Worm (Caenorhabditis elegans) whole organism, L3 larva: Measurements from ENCODE around the gene K03H6.4.

Source experiments
- ceh-16 ChIP-seq: sonication (generic microtip); optimal IDR thresholded peaks from 2 replicates; lab custom pipeline; 2017; ENCODE audit warnings: missing biosample characterization, missing genetic modification characterization
- ceh-82 ChIP-seq: fragments of 150-350 bp; optimal IDR thresholded peaks from 2 replicates; lab custom pipeline; 2014; ENCODE audit warnings: missing biosample characterization, missing genetic modification characterization
- egl-5 ChIP-seq: fragments of 150-350 bp; optimal IDR thresholded peaks from 2 replicates; lab custom pipeline; 2017; ENCODE audit warnings: missing biosample characterization, missing genetic modification reagents, missing genetic modification characterization, inconsistent platforms
- elt-1 ChIP-seq: fragments of 150-350 bp; optimal IDR thresholded peaks from 2 replicates; lab custom pipeline; 2014; ENCODE audit warnings: missing biosample characterization, missing genetic modification characterization
- fos-1 ChIP-seq: fragments of 150-350 bp; optimal IDR thresholded peaks from 2 replicates; lab custom pipeline; 2014; ENCODE audit warnings: missing biosample characterization, missing genetic modification characterization
- lsy-12 ChIP-seq: sonication (generic microtip); optimal IDR thresholded peaks from 2 replicates; lab custom pipeline; 2016; ENCODE audit warnings: mild to moderate bottlenecking, missing genetic modification characterization, missing compliant biosample characterization
- mml-1 ChIP-seq: fragments of 150-350 bp; sonication (generic microtip); optimal IDR thresholded peaks from 3 replicates; lab custom pipeline; 2014; ENCODE audit warnings: missing biosample characterization, missing genetic modification characterization
- nfya-1 ChIP-seq: sonication (generic microtip); optimal IDR thresholded peaks from 2 replicates; lab custom pipeline; 2017; ENCODE audit warnings: missing genetic modification characterization, mild to moderate bottlenecking, missing compliant biosample characterization, antibody characterized with exemption, moderate library complexity; ENCODE audit not compliant: insufficient read depth
- nhr-43 ChIP-seq: sonication (generic microtip); optimal IDR thresholded peaks from 2 replicates; lab custom pipeline; 2016; ENCODE audit warnings: mild to moderate bottlenecking, missing genetic modification characterization, missing compliant biosample characterization; ENCODE audit not compliant: poor library complexity, severe bottlenecking
- nhr-77 ChIP-seq: fragments of 150-350 bp; optimal IDR thresholded peaks from 2 replicates; lab custom pipeline; 2014; ENCODE audit warnings: missing biosample characterization, missing genetic modification characterization
- pqm-1 ChIP-seq: fragments of 150-350 bp; optimal IDR thresholded peaks from 2 replicates; lab custom pipeline; 2017; ENCODE audit warnings: missing biosample characterization, missing genetic modification characterization, inconsistent platforms
- sea-2 ChIP-seq: fragments of 150-350 bp; sonication (generic microtip); optimal IDR thresholded peaks from 4 replicates; lab custom pipeline; 2014; ENCODE audit warnings: missing biosample characterization, missing genetic modification reagents, missing genetic modification characterization
- snpc-4 ChIP-seq: fragments of 150-350 bp; optimal IDR thresholded peaks from 2 replicates; lab custom pipeline; 2014; ENCODE audit warnings: missing biosample characterization, missing genetic modification characterization
- tbx-2 ChIP-seq: sonication (generic microtip); optimal IDR thresholded peaks from 2 replicates; lab custom pipeline; 2016; ENCODE audit warnings: mild to moderate bottlenecking, missing genetic modification characterization, missing compliant biosample characterization
- unc-62 ChIP-seq: fragments of 150-350 bp; sonication (generic microtip); optimal IDR thresholded peaks from 4 replicates; lab custom pipeline; 2014; ENCODE audit warnings: missing biosample characterization, missing genetic modification reagents, missing genetic modification characterization
- ztf-11 ChIP-seq: fragments of 150-350 bp; optimal IDR thresholded peaks from 2 replicates; lab custom pipeline; 2014; ENCODE audit warnings: missing biosample characterization, missing genetic modification characterization

Gene K03H6.4

ce11 chrIV:1472145-1472544 is 49.0 kb downstream of the K03H6.4 start:
- TF ChIP-seq nhr-77 (tag; lab: Kevin White, UChicago) (no peak), lsy-12 (tag; lab: Kevin White, UChicago) (no peak), nfya-1 (no peak), elt-1 (tag; lab: Kevin White, UChicago) (no peak), nhr-43 (no peak), pqm-1 (no peak), sea-2 (GFP tag; lab: Kevin White, UChicago) (no peak), mml-1 (tag; lab: Kevin White, UChicago) (no peak), ztf-11 (no peak), snpc-4 (tag; lab: Kevin White, UChicago) (no peak), unc-62 (no peak)

- TF ChIP-seq egl-5 (tag; lab: Kevin White, UChicago) (no peak), fos-1 (tag; lab: Kevin White, UChicago) (no peak)
Observed at ce11 chrIV:1470364-1470763, 50.8 kb downstream of the K03H6.4 start.

ce11 chrIV:1469093-1469492 is 52.0 kb downstream of the K03H6.4 start:
- TF ChIP-seq ceh-16 (tag; lab: Kevin White, UChicago), result no peak
- no peak for TF ChIP-seq tbx-2 (tag; lab: Kevin White, UChicago)
- TF ChIP-seq ceh-82, result no peak
